Worm (Caenorhabditis elegans) whole organism, young adult: Measurements from ENCODE around the gene W08E12.6.
"Not testable (repeated sequence)": the region's sequence is repeated elsewhere in the genome, so short reads cannot be mapped to it uniquely, and the experiment has no call there.

ENCODE experiments used
- C17E4.6 ChIP-seq: fragments of 200-800 bp; sonication (Bioruptor generic); IDR thresholded peaks from 2 replicates; pipeline ENCODE4 v1.3.6; 2022; ENCODE audit warnings: missing genetic modification reagents, missing genetic modification characterization, missing compliant biosample characterization
- D2030.7 ChIP-seq: fragments of 200-800 bp; sonication (Bioruptor generic); IDR thresholded peaks from 2 replicates; pipeline ENCODE4 v1.3.6; 2022; ENCODE audit warnings: missing genetic modification reagents, missing genetic modification characterization, missing compliant biosample characterization
- F22D6.2 ChIP-seq: sonication (generic microtip); optimal IDR thresholded peaks from 2 replicates; lab custom pipeline; 2016; ENCODE audit warnings: mild to moderate bottlenecking, missing genetic modification characterization, missing compliant biosample characterization
- F33H1.4 ChIP-seq: fragments of 200-800 bp; sonication (Bioruptor generic); IDR thresholded peaks from 2 replicates; pipeline ENCODE4 v1.3.6; 2022; ENCODE audit warnings: missing genetic modification reagents, missing genetic modification characterization, missing compliant biosample characterization
- K11D2.4 ChIP-seq: fragments of 200-800 bp; sonication (Bioruptor generic); IDR thresholded peaks from 2 replicates; pipeline ENCODE4 v1.3.6; 2022; ENCODE audit warnings: missing genetic modification reagents, missing genetic modification characterization, missing compliant biosample characterization
- K12H6.12 ChIP-seq: fragments of 200-800 bp; sonication (Bioruptor generic); optimal IDR thresholded peaks from 2 replicates; lab custom pipeline; 2018; ENCODE audit warnings: mild to moderate bottlenecking, missing genetic modification characterization, missing compliant biosample characterization
- T26A5.8 ChIP-seq: sonication (generic microtip); optimal IDR thresholded peaks from 2 replicates; lab custom pipeline; 2016; ENCODE audit warnings: missing genetic modification characterization, missing compliant biosample characterization
- Y79H2A.3 ChIP-seq: fragments of 200-800 bp; sonication (Bioruptor generic); conservative IDR thresholded peaks from 2 replicates; pipeline ENCODE4 v1.3.6; 2022; ENCODE audit warnings: missing genetic modification reagents, missing genetic modification characterization, missing compliant biosample characterization
- Y95B8A.8 ChIP-seq: fragments of 200-800 bp; sonication (Bioruptor generic); IDR thresholded peaks from 2 replicates; pipeline ENCODE4 v1.3.6; 2022; ENCODE audit warnings: missing genetic modification reagents, missing genetic modification characterization, missing compliant biosample characterization
- akir-1 ChIP-seq: fragments of 200-800 bp; sonication (Bioruptor generic); optimal IDR thresholded peaks from 2 replicates; lab custom pipeline; 2018; ENCODE audit warnings: mild to moderate bottlenecking, missing genetic modification characterization, moderate library complexity, missing compliant biosample characterization
- aptf-3 ChIP-seq: fragments of 200-800 bp; sonication (Bioruptor generic); IDR thresholded peaks from 2 replicates; pipeline ENCODE4 v1.3.6; 2022; ENCODE audit warnings: missing genetic modification characterization, missing compliant biosample characterization
- athp-1 ChIP-seq: sonication (generic microtip); optimal IDR thresholded peaks from 2 replicates; lab custom pipeline; 2017; ENCODE audit warnings: mild to moderate bottlenecking, missing genetic modification characterization, missing compliant biosample characterization
- attf-3 ChIP-seq: fragments of 200-800 bp; sonication (Bioruptor generic); conservative IDR thresholded peaks from 2 replicates; pipeline ENCODE4 v1.3.6; 2022; ENCODE audit warnings: missing genetic modification reagents, missing genetic modification characterization, missing compliant biosample characterization
- attf-6 ChIP-seq: fragments of 200-800 bp; sonication (Bioruptor generic); IDR thresholded peaks from 2 replicates; pipeline ENCODE4 v1.3.6; 2022; ENCODE audit warnings: missing genetic modification reagents, missing genetic modification characterization, missing compliant biosample characterization
- ceh-58 ChIP-seq: fragments of 200-800 bp; sonication (Bioruptor generic); IDR thresholded peaks from 2 replicates; pipeline ENCODE4 v1.3.6; 2022; ENCODE audit warnings: missing genetic modification characterization, missing compliant biosample characterization
- chd-7 ChIP-seq: sonication (generic microtip); optimal IDR thresholded peaks from 2 replicates; lab custom pipeline; 2016; ENCODE audit warnings: mild to moderate bottlenecking, missing genetic modification characterization, moderate library complexity, missing compliant biosample characterization
- dox-1 ChIP-seq: fragments of 200-800 bp; sonication (Bioruptor generic); IDR thresholded peaks from 2 replicates; pipeline ENCODE4 v1.3.6; 2022; ENCODE audit warnings: missing genetic modification reagents, missing genetic modification characterization, missing compliant biosample characterization
- dpff-1 ChIP-seq: sonication (generic microtip); optimal IDR thresholded peaks from 2 replicates; lab custom pipeline; 2017; ENCODE audit warnings: mild to moderate bottlenecking, missing genetic modification characterization, missing compliant biosample characterization
- egrh-3 ChIP-seq: fragments of 200-800 bp; sonication (Bioruptor generic); IDR thresholded peaks from 2 replicates; pipeline ENCODE4 v1.3.6; 2022; ENCODE audit warnings: missing genetic modification reagents, missing genetic modification characterization, missing compliant biosample characterization
- ets-4 ChIP-seq: fragments of 200-800 bp; sonication (Bioruptor generic); optimal IDR thresholded peaks from 2 replicates; lab custom pipeline; 2018; ENCODE audit warnings: mild to moderate bottlenecking, missing genetic modification characterization, missing compliant biosample characterization
- fkh-3 ChIP-seq: sonication (generic microtip); optimal IDR thresholded peaks from 2 replicates; lab custom pipeline; 2016; ENCODE audit warnings: mild to moderate bottlenecking, missing genetic modification characterization, missing compliant biosample characterization
- hmg-1.2 ChIP-seq: fragments of 200-800 bp; sonication (Bioruptor generic); IDR thresholded peaks from 2 replicates; pipeline ENCODE4 v1.3.6; 2022; ENCODE audit warnings: missing genetic modification reagents, missing genetic modification characterization, missing compliant biosample characterization
- hmg-20 ChIP-seq: fragments of 200-800 bp; sonication (Bioruptor generic); IDR thresholded peaks from 2 replicates; pipeline ENCODE4 v1.3.6; 2022; ENCODE audit warnings: missing genetic modification reagents, missing genetic modification characterization, missing compliant biosample characterization
- lin-35 ChIP-seq, 3 experiments: fragments of 150-350 bp in 2 of 3; sonication (generic microtip) in 1 of 3; optimal IDR thresholded peaks; 2 replicates each; lab custom pipeline; 2014 to 2018; ENCODE audit warnings: missing biosample characterization in 3 of 3, missing genetic modification characterization in 3 of 3, missing genetic modification reagents in 3 of 3
- lir-1 ChIP-seq: fragments of 200-800 bp; sonication (Bioruptor generic); conservative IDR thresholded peaks from 2 replicates; pipeline ENCODE4 v1.3.6; 2022; ENCODE audit warnings: missing genetic modification reagents, missing genetic modification characterization, missing compliant biosample characterization
- madf-10 ChIP-seq: sonication (generic microtip); optimal IDR thresholded peaks from 2 replicates; lab custom pipeline; 2016; ENCODE audit warnings: mild to moderate bottlenecking, missing genetic modification characterization, missing compliant biosample characterization
- madf-6 ChIP-seq: fragments of 200-800 bp; sonication (Bioruptor generic); IDR thresholded peaks from 2 replicates; pipeline ENCODE4 v1.3.6; 2022; ENCODE audit warnings: missing genetic modification reagents, missing genetic modification characterization, missing compliant biosample characterization
- mel-28 ChIP-seq: sonication (generic microtip); optimal IDR thresholded peaks from 2 replicates; lab custom pipeline; 2016; ENCODE audit warnings: borderline replicate concordance, mild to moderate bottlenecking, missing genetic modification characterization, missing compliant biosample characterization
- nfya-1 ChIP-seq: sonication (generic microtip); optimal IDR thresholded peaks from 2 replicates; lab custom pipeline; 2017; ENCODE audit warnings: antibody characterized with exemption, missing compliant biosample characterization, missing genetic modification characterization, borderline replicate concordance; ENCODE audit not compliant: insufficient read depth
- nfyb-1 ChIP-seq: fragments of 200-800 bp; sonication (Bioruptor generic); IDR thresholded peaks from 2 replicates; pipeline ENCODE4 v1.3.6; 2022; ENCODE audit warnings: missing genetic modification reagents, missing genetic modification characterization, missing compliant biosample characterization
- rcor-1 ChIP-seq: fragments of 200-800 bp; sonication (Bioruptor generic); IDR thresholded peaks from 2 replicates; pipeline ENCODE4 v1.3.6; 2022; ENCODE audit warnings: missing genetic modification reagents, missing genetic modification characterization, missing compliant biosample characterization
- snpc-1.3 ChIP-seq: sonication (generic microtip); optimal IDR thresholded peaks from 2 replicates; lab custom pipeline; 2017; ENCODE audit warnings: missing genetic modification characterization, mild to moderate bottlenecking, missing compliant biosample characterization, antibody characterized with exemption, moderate library complexity, missing genotype, missing genetic modification reagents; ENCODE audit not compliant: insufficient read depth
- somi-1 ChIP-seq: fragments of 200-800 bp; sonication (Bioruptor generic); optimal IDR thresholded peaks from 2 replicates; lab custom pipeline; 2018; ENCODE audit warnings: mild to moderate bottlenecking, missing genetic modification characterization, missing compliant biosample characterization
- sptf-2 ChIP-seq: fragments of 200-800 bp; sonication (Bioruptor generic); optimal IDR thresholded peaks from 2 replicates; lab custom pipeline; 2018; ENCODE audit warnings: mild to moderate bottlenecking, missing genetic modification characterization, missing compliant biosample characterization
- tbp1 ChIP-seq: fragments of 200-800 bp; sonication (Bioruptor generic); optimal IDR thresholded peaks from 2 replicates; lab custom pipeline; 2018; ENCODE audit warnings: mild to moderate bottlenecking, missing genetic modification characterization, missing compliant biosample characterization
- xnd-1 ChIP-seq: sonication (generic microtip); optimal IDR thresholded peaks from 2 replicates; lab custom pipeline; 2016; ENCODE audit warnings: missing genotype, missing genetic modification reagents, missing genetic modification characterization, missing compliant biosample characterization
- ztf-18 ChIP-seq: sonication (generic microtip); optimal IDR thresholded peaks from 2 replicates; lab custom pipeline; 2016; ENCODE audit warnings: missing genotype, mild to moderate bottlenecking, missing genetic modification characterization, missing compliant biosample characterization
- ztf-25 ChIP-seq: fragments of 200-800 bp; sonication (Bioruptor generic); IDR thresholded peaks from 2 replicates; pipeline ENCODE4 v1.3.6; 2022; ENCODE audit warnings: missing genetic modification reagents, missing genetic modification characterization, missing compliant biosample characterization
- ztf-3 ChIP-seq: fragments of 200-800 bp; sonication (Bioruptor generic); optimal IDR thresholded peaks from 2 replicates; lab custom pipeline; 2018; ENCODE audit warnings: mild to moderate bottlenecking, missing genetic modification characterization, missing compliant biosample characterization
- ztf-6 ChIP-seq: fragments of 200-800 bp; sonication (Bioruptor generic); IDR thresholded peaks from 2 replicates; pipeline ENCODE4 v1.3.6; 2022; ENCODE audit warnings: missing genetic modification reagents, missing genetic modification characterization, missing compliant biosample characterization

W08E12.6 gene

DNA sequence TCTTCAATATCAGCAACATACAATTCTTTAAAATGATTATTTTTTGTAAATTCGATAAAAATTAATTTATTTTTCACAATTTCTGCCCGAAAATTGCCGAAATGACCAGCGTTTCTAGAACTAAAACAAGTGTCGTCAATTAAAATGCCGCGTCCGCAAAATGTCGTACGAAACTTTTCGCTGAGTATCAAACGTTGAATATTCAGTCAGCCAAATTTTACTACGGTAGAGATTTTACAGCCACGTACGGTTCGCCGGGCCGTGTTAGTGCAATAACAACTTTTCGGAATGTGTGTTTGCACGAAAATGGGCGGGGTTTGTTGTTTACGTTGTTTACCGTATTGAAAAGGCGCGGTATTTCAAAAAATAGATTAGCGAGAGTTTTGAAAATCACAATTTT lies 14.9 kb downstream of the W08E12.6 start (continued):
- TF ChIP-seq K11D2.4 (GFP tag; lab: Robert Waterston, UW) (peak; percentile 97), attf-3 (GFP tag; lab: Robert Waterston, UW) (peak; percentile 87), C17E4.6 (GFP tag; lab: Robert Waterston, UW) (peak; percentile 94)

DNA sequence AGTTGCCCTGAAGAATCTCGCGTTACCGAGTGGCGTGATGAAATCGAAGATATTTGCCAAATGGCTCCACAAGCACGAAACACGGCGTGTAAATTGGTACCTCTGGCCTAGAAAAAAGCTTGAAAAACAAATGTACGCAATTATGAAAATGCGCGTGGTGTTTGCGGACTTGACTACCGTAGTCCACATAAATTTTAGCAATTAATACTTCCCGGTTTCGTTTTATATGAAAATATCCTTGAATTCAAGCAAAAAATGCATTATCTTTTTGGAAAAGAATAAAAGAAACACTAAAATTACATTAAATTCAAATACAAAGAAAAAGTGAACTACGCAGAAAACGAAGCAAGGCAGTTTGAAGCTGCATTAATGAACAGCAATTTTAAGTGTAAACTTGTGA lies 15.7 kb downstream of the W08E12.6 start:
- peak; percentile 45; the same call in 1 of the 2 replicates for TF ChIP-seq hmg-1.2 (GFP tag; lab: Robert Waterston, UW)

DNA sequence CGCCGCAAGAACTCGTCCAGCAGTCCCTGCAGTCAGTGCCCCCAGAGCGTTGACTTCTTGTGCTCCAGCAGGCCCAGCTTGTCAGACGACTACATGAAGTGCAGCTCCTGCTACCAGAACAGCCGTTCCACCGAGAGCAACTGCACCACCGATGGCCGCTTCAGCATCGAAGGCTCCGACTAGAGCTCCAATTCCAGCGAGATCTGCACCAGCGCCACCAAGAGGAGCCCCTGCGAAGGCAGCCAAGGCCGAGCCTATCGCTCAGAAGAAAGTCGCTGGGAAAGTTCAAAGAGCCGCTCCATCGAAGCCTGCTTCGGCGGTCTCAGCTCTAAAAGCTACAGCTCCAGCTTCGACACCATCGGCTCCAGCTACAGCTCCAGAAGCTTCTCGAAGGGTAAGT lies 22.4 kb downstream of the W08E12.6 start:
- TF ChIP-seq egrh-3, result peak; percentile 81
- TF ChIP-seq, all 124 proteins: peak for 1; not testable (repeated sequence) for 123

DNA sequence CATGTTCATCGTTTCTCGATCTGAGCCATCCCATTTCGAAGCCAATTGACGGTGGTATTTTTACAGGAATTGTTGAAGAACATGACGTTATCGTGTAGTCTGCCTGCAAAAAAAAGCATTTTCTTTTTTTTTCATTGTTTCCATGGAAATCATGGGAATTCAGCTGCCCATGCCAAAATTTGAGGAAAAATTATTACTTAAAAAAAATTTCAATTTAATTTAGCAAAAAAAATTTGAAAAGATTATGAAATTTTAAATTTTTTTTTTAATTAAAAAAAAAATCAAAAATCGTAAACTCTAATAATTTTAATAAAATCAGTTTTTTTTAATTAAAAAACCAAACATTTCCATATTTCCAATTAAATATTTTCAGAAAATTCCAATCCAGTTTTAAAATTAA lies 33.4 kb downstream of the W08E12.6 start, which contains the start of gene F42A6.5:
Gene F42A6.5, minus strand, starts transcription at position 101 of the 400 bp plus-strand sequence.
- TF ChIP-seq Y95B8A.8 (GFP tag; lab: Robert Waterston, UW); nfyb-1 (GFP tag; lab: Robert Waterston, UW); T26A5.8 (tag; lab: Kevin White, UChicago): not testable (repeated sequence)

DNA sequence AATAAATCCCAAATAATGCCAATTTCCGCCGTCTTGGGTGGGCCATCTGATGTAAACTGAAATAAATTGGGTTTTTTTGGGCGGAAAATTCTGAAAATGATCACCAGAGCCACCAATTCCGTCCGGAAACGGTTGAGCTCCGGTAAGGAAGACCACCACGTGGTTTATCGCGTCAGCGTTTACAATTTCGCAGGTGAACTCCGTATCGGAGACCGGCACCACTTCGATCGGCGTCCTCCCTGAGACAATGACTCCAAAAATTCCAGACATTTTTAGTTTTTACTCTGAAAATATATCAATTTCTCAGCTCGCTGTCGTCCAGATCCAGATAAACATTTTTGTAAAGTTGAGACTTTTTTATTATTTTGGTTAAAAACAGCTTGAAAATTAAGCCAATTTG lies 38.2 kb downstream of the W08E12.6 start, which contains the start of gene F42A6.6:
Gene F42A6.6, minus strand, starts transcription at position 289 of the 400 bp plus-strand sequence.
- TF ChIP-seq chd-7 (tag; lab: Kevin White, UChicago) (peak; percentile 88), ztf-3 (GFP tag; lab: Kevin White, UChicago) (no peak), nfyb-1 (GFP tag; lab: Robert Waterston, UW) (peak; percentile 82), Y79H2A.3 (peak; percentile 92), nfya-1 (no peak), ztf-6 (GFP tag; lab: Robert Waterston, UW) (peak; percentile 52; the same call in 1 of the 2 replicates), dox-1 (GFP tag; lab: Robert Waterston, UW) (no peak), sptf-2 (GFP tag; lab: Kevin White, UChicago) (no peak), D2030.7 (peak; percentile 20; the same call in 1 of the 2 replicates), somi-1 (peak; percentile 72), xnd-1 (tag; lab: Kevin White, UChicago) (peak; percentile 32), hmg-1.2 (GFP tag; lab: Robert Waterston, UW) (peak; percentile 60), F22D6.2 (no peak), ceh-58 (peak; percentile 72; the same call in 1 of the 2 replicates), madf-6 (peak; percentile 82), tbp1 (GFP tag; lab: Kevin White, UChicago) (peak; percentile 58), snpc-1.3 (tag; lab: Kevin White, UChicago) (peak; percentile 46), ztf-25 (GFP tag; lab: Robert Waterston, UW) (0 out of 2 replicates have a peak, but pooled peaks have one; percentile 53), lin-35 (GFP tag; optimal IDR thresholded peaks at IDR 0.05; lab: Kevin White, UChicago) (peak in 2 of 3 experiments; percentile 12 to 43), rcor-1 (GFP tag; lab: Robert Waterston, UW) (peak; percentile 75), lir-1 (GFP tag; lab: Robert Waterston, UW) (0 out of 2 replicates have a peak, but pooled peaks have one; percentile 39), fkh-3 (tag; lab: Kevin White, UChicago) (peak; percentile 87), aptf-3 (GFP tag; lab: Robert Waterston, UW) (peak; percentile 92), ztf-18 (tag; lab: Kevin White, UChicago) (peak; percentile 37), dpff-1 (tag; lab: Kevin White, UChicago) (peak; percentile 61), madf-10 (tag; lab: Kevin White, UChicago) (no peak), akir-1 (GFP tag; lab: Kevin White, UChicago) (no peak), athp-1 (tag; lab: Kevin White, UChicago) (peak; percentile 85), hmg-20 (GFP tag; lab: Robert Waterston, UW) (0 out of 2 replicates have a peak, but pooled peaks have one; percentile 39), mel-28 (peak; percentile 41), F33H1.4 (GFP tag; lab: Robert Waterston, UW) (peak; percentile 67), attf-6 (GFP tag; lab: Robert Waterston, UW) (peak; percentile 86), K12H6.12 (tag; lab: Kevin White, UChicago) (peak; percentile 51), ets-4 (GFP tag; lab: Kevin White, UChicago) (peak; percentile 22)
